Worm (Caenorhabditis elegans): Measurements from ENCODE around the gene rol-6.

- TF ChIP-seq Y22D7AL.16 (tag; optimal IDR thresholded peaks at IDR 0.05) (no peak), hlh-13 (GFP tag; optimal IDR thresholded peaks at IDR 0.05) (no peak), nfya-1 (tag; optimal IDR thresholded peaks at IDR 0.05) (no peak), ceh-9 (tag; optimal IDR thresholded peaks at IDR 0.05) (no peak), ahr-1 (tag; optimal IDR thresholded peaks at IDR 0.05) (no peak)
These were observed 15.3 kb upstream of the rol-6 start for ce11 chrII:8717579-8717978.

Measured in whole organism, late embryonic.